Fruit fly (Drosophila melanogaster): ENCODE results near the gene Rfk.
A peak's percentile ranks its signal among the peaks of the same experiment; 100 is the strongest.

The Rfk gene

dm6 chr3R:7886859-7887190, 26.3 kb downstream of the Rfk start, which contains the start of gene ArgRS-m:
Gene ArgRS-m, plus strand, starts transcription at chr3R:7887045.
- no peak for TF ChIP-seq Atf-2 (GFP tag; optimal IDR thresholded peaks at IDR 0.05)
- TF ChIP-seq ro (GFP tag; IDR thresholded peaks at IDR 0.05): no peak
- TF ChIP-seq B-H1 (GFP tag; IDR thresholded peaks at IDR 0.05): no peak
- TF ChIP-seq CG33557 (GFP tag; optimal IDR thresholded peaks at IDR 0.05): no peak
- peak; percentile 58 for TF ChIP-seq gem (tag; optimal IDR thresholded peaks at IDR 0.05)
- TF ChIP-seq yki (optimal IDR thresholded peaks at IDR 0.05): no peak
- TF ChIP-seq pan (optimal IDR thresholded peaks at IDR 0.05): no peak
- TF ChIP-seq pan (GFP tag; optimal IDR thresholded peaks at IDR 0.05 in 1 of 2, IDR thresholded peaks at IDR 0.05 in 1 of 2): peak in 1 of 2 experiments; percentile 37
- TF ChIP-seq nerfin-2 (GFP tag; IDR thresholded peaks at IDR 0.05; ENCODE audit: partially characterized antibody): no peak
- no peak for TF ChIP-seq Hmx (GFP tag; optimal IDR thresholded peaks at IDR 0.05)
- no peak; the same call in 2 of the 3 replicates for TF ChIP-seq CG17361 (GFP tag; IDR thresholded peaks at IDR 0.05)
- no peak for TF ChIP-seq Hand (GFP tag; optimal IDR thresholded peaks at IDR 0.05)
- peak; percentile 38 to 55 for TF ChIP-seq Hr51 (GFP tag; optimal IDR thresholded peaks at IDR 0.05)
- TF ChIP-seq CG4730 (GFP tag; IDR thresholded peaks at IDR 0.05): no peak
- TF ChIP-seq rib (GFP tag; IDR thresholded peaks at IDR 0.05): no peak
- TF ChIP-seq CG10543 (GFP tag; optimal IDR thresholded peaks at IDR 0.05): peak; percentile 59
- TF ChIP-seq CG5245 (GFP tag; optimal IDR thresholded peaks at IDR 0.05): no peak
- TF ChIP-seq pros (GFP tag; optimal IDR thresholded peaks at IDR 0.05): no peak
- TF ChIP-seq Meics (GFP tag; optimal IDR thresholded peaks at IDR 0.05): peak; percentile 49
- TF ChIP-seq gsb-n (tag; optimal IDR thresholded peaks at IDR 0.05): peak; percentile 81
- no peak for TF ChIP-seq CG11696 (GFP tag; IDR thresholded peaks at IDR 0.05)
- TF ChIP-seq CG3995 (GFP tag; optimal IDR thresholded peaks at IDR 0.05): peak; percentile 12
- TF ChIP-seq lmd (GFP tag; IDR thresholded peaks at IDR 0.05): peak; percentile 38
- peak; percentile 53; the same call in 1 of the 3 replicates for TF ChIP-seq ci (GFP tag; IDR thresholded peaks at IDR 0.05)
- peak; percentile 65 for TF ChIP-seq HmgZ (tag; optimal IDR thresholded peaks at IDR 0.05)
- TF ChIP-seq CG2120 (GFP tag; optimal IDR thresholded peaks at IDR 0.05): peak; percentile 89
- TF ChIP-seq CG11085 (GFP tag; IDR thresholded peaks at IDR 0.05): no peak
- no peak for TF ChIP-seq grn (GFP tag; optimal IDR thresholded peaks at IDR 0.05)
- peak; percentile 48 for TF ChIP-seq Scr (GFP tag; IDR thresholded peaks at IDR 0.05; ENCODE audit: partially characterized antibody)
- no peak for TF ChIP-seq dati (GFP tag; IDR thresholded peaks at IDR 0.05)
- peak in 1 of 2 experiments; percentile 13 for TF ChIP-seq bsh (GFP tag; optimal IDR thresholded peaks at IDR 0.05)
- TF ChIP-seq Hr78 (GFP tag; optimal IDR thresholded peaks at IDR 0.05): no peak
- TF ChIP-seq CG16813 (GFP tag; IDR thresholded peaks at IDR 0.05; ENCODE audit: partially characterized antibody): no peak; the same call in 2 of the 3 replicates
- peak; percentile 47 for TF ChIP-seq Sox102F (GFP tag; optimal IDR thresholded peaks at IDR 0.05)
- 0 out of 2 replicates have a peak, but pooled peaks have one; percentile 7 for TF ChIP-seq HLH3B (GFP tag; IDR thresholded peaks at IDR 0.05)
- TF ChIP-seq CG9437 (GFP tag; optimal IDR thresholded peaks at IDR 0.05): peak; percentile 15
- TF ChIP-seq NK7.1 (GFP tag; optimal IDR thresholded peaks at IDR 0.05): peak; percentile 16
- TF ChIP-seq sug (tag; optimal IDR thresholded peaks at IDR 0.05): peak; percentile 44
- TF ChIP-seq CG12071 (GFP tag; optimal IDR thresholded peaks at IDR 0.05): no peak
- TF ChIP-seq ind (GFP tag; optimal IDR thresholded peaks at IDR 0.05): peak; percentile 67
- TF ChIP-seq Adf1 (GFP tag; IDR thresholded peaks at IDR 0.05): peak; percentile 23; the same call in 1 of the 2 replicates
- peak; percentile 20 for TF ChIP-seq CG10654 (GFP tag; optimal IDR thresholded peaks at IDR 0.05)
- peak; percentile 53 for TF ChIP-seq PHDP (tag; optimal IDR thresholded peaks at IDR 0.05)
- peak; percentile 16 for TF ChIP-seq CG1602 (GFP tag; optimal IDR thresholded peaks at IDR 0.05)
- no peak for TF ChIP-seq H15 (GFP tag; IDR thresholded peaks at IDR 0.05)
- TF ChIP-seq vnd (GFP tag; IDR thresholded peaks at IDR 0.05; ENCODE audit: partially characterized antibody): no peak
- TF ChIP-seq jing (GFP tag; optimal IDR thresholded peaks at IDR 0.05): no peak
- no peak for TF ChIP-seq ham (GFP tag; IDR thresholded peaks at IDR 0.05)
- no peak for TF ChIP-seq sr (GFP tag; IDR thresholded peaks at IDR 0.05)
- no peak for TF ChIP-seq CG12219 (GFP tag; optimal IDR thresholded peaks at IDR 0.05)
- peak; percentile 25 for TF ChIP-seq CG3407 (GFP tag; optimal IDR thresholded peaks at IDR 0.05)
- no peak for TF ChIP-seq Lim3 (GFP tag; IDR thresholded peaks at IDR 0.05)
